Worm (Caenorhabditis elegans) whole organism, young adult: ENCODE data around the gene T20B3.14.

Source experiments
- F23B12.7 ChIP-seq: sonication (generic microtip); optimal IDR thresholded peaks from 2 replicates; lab custom pipeline; 2017; ENCODE audit warnings: missing genetic modification characterization, mild to moderate bottlenecking, missing compliant biosample characterization, antibody characterized with exemption, moderate library complexity; ENCODE audit not compliant: insufficient read depth
- F57C9.4 ChIP-seq: sonication (generic microtip); optimal IDR thresholded peaks from 2 replicates; lab custom pipeline; 2017; ENCODE audit warnings: mild to moderate bottlenecking, missing genetic modification characterization, missing compliant biosample characterization
- Y95B8A.8 ChIP-seq: fragments of 200-800 bp; sonication (Bioruptor generic); IDR thresholded peaks from 2 replicates; pipeline ENCODE4 v1.3.6; 2022; ENCODE audit warnings: missing genetic modification reagents, missing genetic modification characterization, missing compliant biosample characterization
- gei-17 ChIP-seq: fragments of 200-800 bp; sonication (Bioruptor generic); optimal IDR thresholded peaks from 2 replicates; lab custom pipeline; 2018; ENCODE audit warnings: mild to moderate bottlenecking, missing genetic modification characterization, missing compliant biosample characterization
- madf-6 ChIP-seq: fragments of 200-800 bp; sonication (Bioruptor generic); IDR thresholded peaks from 2 replicates; pipeline ENCODE4 v1.3.6; 2022; ENCODE audit warnings: missing genetic modification reagents, missing genetic modification characterization, missing compliant biosample characterization
- nfyb-1 ChIP-seq: fragments of 200-800 bp; sonication (Bioruptor generic); IDR thresholded peaks from 2 replicates; pipeline ENCODE4 v1.3.6; 2022; ENCODE audit warnings: missing genetic modification reagents, missing genetic modification characterization, missing compliant biosample characterization
- pha-4 ChIP-seq: fragments of 150-350 bp; sonication (generic microtip); optimal IDR thresholded peaks from 2 replicates; lab custom pipeline; 2014; ENCODE audit warnings: missing biosample characterization, missing genetic modification reagents, missing genetic modification characterization
- zfh-2 ChIP-seq: fragments of 200-800 bp; sonication (Bioruptor generic); conservative IDR thresholded peaks from 2 replicates; pipeline ENCODE4 v1.3.6; 2022; ENCODE audit warnings: missing genetic modification reagents, missing genetic modification characterization, missing compliant biosample characterization

DNA sequence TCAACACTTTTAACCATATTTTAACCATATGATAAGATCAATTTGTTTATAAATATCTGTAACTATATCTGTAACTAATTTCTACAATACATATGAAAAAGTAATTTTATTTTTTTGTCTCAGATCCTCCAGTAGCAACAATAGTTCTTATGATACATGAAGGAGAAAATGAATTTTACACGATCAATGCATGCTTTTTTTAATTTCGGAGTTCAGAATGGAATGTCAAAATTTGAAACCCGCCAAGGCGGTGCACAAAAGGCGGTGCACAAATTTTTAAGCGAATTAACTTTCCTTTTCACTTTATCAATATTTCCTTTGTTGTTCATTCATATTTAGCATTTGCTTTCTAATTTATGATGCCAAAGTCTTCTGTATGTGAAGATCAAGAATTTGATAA lies 21.8 kb upstream of the T20B3.14 start, which contains the start of gene clec-25:
- TF ChIP-seq pha-4 (tag; lab: Kevin White, UChicago) (no peak), F23B12.7 (tag; lab: Kevin White, UChicago) (no peak), nfyb-1 (GFP tag; lab: Robert Waterston, UW) (no peak), gei-17 (GFP tag; lab: Kevin White, UChicago) (no peak), zfh-2 (GFP tag; lab: Robert Waterston, UW) (no peak), F57C9.4 (no peak), madf-6 (no peak), Y95B8A.8 (no peak)
